Worm (Caenorhabditis elegans): Measurements from ENCODE around the gene K09A9.8.
A peak's percentile ranks its signal among the peaks of the same experiment; 100 is the strongest.

Gene K09A9.8

ce11 chrX:15572021-15572420 lies 25.0 kb downstream of the K09A9.8 start:
- TF ChIP-seq F37B4.10 (GFP tag; IDR thresholded peaks at IDR 0.05) (no peak), madf-8 (GFP tag; conservative IDR thresholded peaks at IDR 0.05) (no peak), Y95B8A.8 (GFP tag; IDR thresholded peaks at IDR 0.05) (no peak), egrh-3 (GFP tag; IDR thresholded peaks at IDR 0.05) (peak; percentile 94), zfh-2 (GFP tag; conservative IDR thresholded peaks at IDR 0.05) (peak; percentile 92), dox-1 (GFP tag; IDR thresholded peaks at IDR 0.05) (0 out of 2 replicates have a peak, but pooled peaks have one; percentile 25), lin-26 (GFP tag; IDR thresholded peaks at IDR 0.05) (peak; percentile 17; the same call in 1 of the 2 replicates)

- no peak for TF ChIP-seq rec-8 (tag; optimal IDR thresholded peaks at IDR 0.05)
- TF ChIP-seq ztf-6 (GFP tag; IDR thresholded peaks at IDR 0.05), result no peak
- TF ChIP-seq repo-1 (tag; optimal IDR thresholded peaks at IDR 0.05), result no peak
These were observed 27.3 kb downstream of the K09A9.8 start for ce11 chrX:15569633-15570032.

- TF ChIP-seq lsl-1 (GFP tag; optimal IDR thresholded peaks at IDR 0.05) (no peak), somi-1 (GFP tag; optimal IDR thresholded peaks at IDR 0.05) (peak; percentile 18), madf-10 (tag; optimal IDR thresholded peaks at IDR 0.05) (peak; percentile 39), egl-18 (GFP tag; IDR thresholded peaks at IDR 0.05) (no peak), ztf-18 (tag; optimal IDR thresholded peaks at IDR 0.05) (peak; percentile 92), madf-3 (GFP tag; IDR thresholded peaks at IDR 0.05) (peak; percentile 64; the same call in 1 of the 2 replicates), mcd-1 (GFP tag; IDR thresholded peaks at IDR 0.05) (peak; percentile 64), Y95B8A.8 (GFP tag; IDR thresholded peaks at IDR 0.05) (no peak), ama-1 (optimal IDR thresholded peaks at IDR 0.05) (no peak), ama-1 (GFP tag; optimal IDR thresholded peaks at IDR 0.05) (peak in 1 of 2 experiments; percentile 2), hmg-20 (GFP tag; IDR thresholded peaks at IDR 0.05) (no peak), cebp-1 (GFP tag; IDR thresholded peaks at IDR 0.05) (no peak; the same call in 1 of the 2 replicates), cebp-1 (tag; optimal IDR thresholded peaks at IDR 0.05) (peak; percentile 82), nhr-80 (tag; optimal IDR thresholded peaks at IDR 0.05) (peak; percentile 95), snpc-4 (GFP tag; optimal IDR thresholded peaks at IDR 0.05) (no peak), snpc-4 (tag; optimal IDR thresholded peaks at IDR 0.05) (peak in 3 of 4 experiments; percentile 39 to 46 (median 40)), tlf-1 (GFP tag; optimal IDR thresholded peaks at IDR 0.05) (no peak), ztf-26 (tag; optimal IDR thresholded peaks at IDR 0.05) (peak; percentile 76), efl-1 (GFP tag; optimal IDR thresholded peaks at IDR 0.05) (peak; percentile 28), ceh-100 (GFP tag; IDR thresholded peaks at IDR 0.05) (no peak), lin-35 (GFP tag; optimal IDR thresholded peaks at IDR 0.05) (peak in 1 of 3 experiments; percentile 7), gei-17 (GFP tag; optimal IDR thresholded peaks at IDR 0.05) (peak; percentile 61), unc-62 (GFP tag; optimal IDR thresholded peaks at IDR 0.05) (no peak), let-607 (tag; optimal IDR thresholded peaks at IDR 0.05) (peak; percentile 29 to 62), egrh-3 (GFP tag; IDR thresholded peaks at IDR 0.05) (peak; percentile 39), D2030.7 (GFP tag; IDR thresholded peaks at IDR 0.05) (no peak), B0336.3 (GFP tag; IDR thresholded peaks at IDR 0.05) (peak; percentile 49; the same call in 1 of the 2 replicates), atf-7 (tag; optimal IDR thresholded peaks at IDR 0.05) (peak; percentile 47), C06A6.2 (GFP tag; conservative IDR thresholded peaks at IDR 0.05) (peak; percentile 48), K11D2.4 (GFP tag; IDR thresholded peaks at IDR 0.05) (peak; percentile 70), K12H6.12 (tag; optimal IDR thresholded peaks at IDR 0.05) (peak; percentile 36), attf-5 (GFP tag; optimal IDR thresholded peaks at IDR 0.05) (peak; percentile 87), ceh-27 (GFP tag; optimal IDR thresholded peaks at IDR 0.05) (peak; percentile 3), ztf-3 (GFP tag; optimal IDR thresholded peaks at IDR 0.05) (peak; percentile 7), F23B12.7 (tag; optimal IDR thresholded peaks at IDR 0.05; ENCODE audit: insufficient read depth) (no peak)
These were observed 28.7 kb downstream of the K09A9.8 start, which contains the start of gene dyn-1 for ce11 chrX:15567986-15568940. Gene dyn-1, plus strand, starts transcription at chrX:15568890.
